Worm (Caenorhabditis elegans) whole organism, L4 larva: ENCODE results near the gene sru-44.

Experiments used
- F44E2.7 ChIP-seq: fragments of 200-800 bp; sonication (Bioruptor generic); IDR thresholded peaks from 2 replicates; pipeline ENCODE4 v2.1.2; 2022; ENCODE audit warnings: missing genetic modification characterization, missing compliant biosample characterization
- F49E8.2 ChIP-seq: sonication (generic microtip); optimal IDR thresholded peaks from 2 replicates; lab custom pipeline; 2016; ENCODE audit warnings: missing compliant biosample characterization, mild to moderate bottlenecking, missing genetic modification characterization, borderline replicate concordance
- R02D3.7 ChIP-seq: fragments of 150-350 bp; sonication (generic microtip); optimal IDR thresholded peaks from 3 replicates; lab custom pipeline; 2014; ENCODE audit warnings: missing biosample characterization, missing genetic modification characterization
- Y105C5A.15 ChIP-seq: fragments of 200-800 bp; sonication (Bioruptor generic); IDR thresholded peaks from 2 replicates; pipeline ENCODE4 v1.3.6; 2022; ENCODE audit warnings: missing genetic modification characterization, missing compliant biosample characterization
- Y75B8A.6 ChIP-seq: fragments of 200-800 bp; sonication (Bioruptor generic); IDR thresholded peaks from 2 replicates; pipeline ENCODE4 v1.3.6; 2022; ENCODE audit warnings: missing genetic modification reagents, missing genetic modification characterization, missing compliant biosample characterization
- ZK546.5 ChIP-seq, 2 experiments: sonication (generic microtip); optimal IDR thresholded peaks; 2 replicates each; lab custom pipeline; 2017; ENCODE audit warnings: missing biosample characterization in 2 of 2, missing genetic modification characterization in 2 of 2
- aha-1 ChIP-seq: fragments of 150-350 bp; peaks from one replicate; lab custom pipeline; 2014; ENCODE audit warnings: missing biosample characterization, missing genetic modification characterization
- attf-4 ChIP-seq: sonication (generic microtip); optimal IDR thresholded peaks from 3 replicates; lab custom pipeline; 2017; ENCODE audit warnings: missing biosample characterization, missing genetic modification characterization
- ceh-44 ChIP-seq: fragments of 200-800 bp; sonication (Bioruptor generic); IDR thresholded peaks from 2 replicates; pipeline ENCODE4 v1.3.6; 2022; ENCODE audit warnings: missing genetic modification reagents, missing genetic modification characterization, missing compliant biosample characterization
- ceh-62 ChIP-seq: sonication (generic microtip); optimal IDR thresholded peaks from 2 replicates; lab custom pipeline; 2017; ENCODE audit warnings: missing biosample characterization, missing genetic modification characterization
- cey-2 ChIP-seq: sonication (generic microtip); optimal IDR thresholded peaks from 3 replicates; lab custom pipeline; 2017; ENCODE audit warnings: missing genetic modification characterization, mild to moderate bottlenecking, missing compliant biosample characterization, antibody characterized with exemption, borderline replicate concordance; ENCODE audit not compliant: insufficient read depth
- daf-12 ChIP-seq: fragments of 150-350 bp; optimal IDR thresholded peaks from 2 replicates; lab custom pipeline; 2014; ENCODE audit warnings: missing biosample characterization, missing genetic modification reagents, missing genetic modification characterization
- daf-16 ChIP-seq, 3 experiments: sonication (generic microtip); optimal IDR thresholded peaks; 2 replicates each; lab custom pipeline; 2016 to 2017; ENCODE audit warnings: missing genetic modification characterization in 3 of 3, missing genetic modification reagents in 3 of 3, mild to moderate bottlenecking in 2 of 3, missing compliant biosample characterization in 2 of 3, missing biosample characterization in 1 of 3, moderate library complexity in 1 of 3
- daf-19 ChIP-seq: fragments of 200-800 bp; sonication (Bioruptor generic); conservative IDR thresholded peaks from 2 replicates; pipeline ENCODE4 v1.3.6; 2022; ENCODE audit warnings: missing genetic modification characterization, missing compliant biosample characterization
- daf-8 ChIP-seq: fragments of 200-800 bp; sonication (Bioruptor generic); IDR thresholded peaks from 2 replicates; pipeline ENCODE4 v1.3.6; 2022; ENCODE audit warnings: missing genetic modification characterization, missing compliant biosample characterization
- dmd-6 ChIP-seq: fragments of 200-800 bp; sonication (Bioruptor generic); IDR thresholded peaks from 2 replicates; pipeline ENCODE4 v1.3.6; 2022; ENCODE audit warnings: missing genetic modification reagents, missing genetic modification characterization, missing compliant biosample characterization
- fos-1 ChIP-seq: fragments of 150-350 bp; optimal IDR thresholded peaks from 2 replicates; lab custom pipeline; 2014; ENCODE audit warnings: missing biosample characterization, missing genetic modification characterization
- hlh-30 ChIP-seq: sonication (generic microtip); optimal IDR thresholded peaks from 2 replicates; lab custom pipeline; 2017; ENCODE audit warnings: antibody characterized with exemption, mild to moderate bottlenecking, missing genetic modification characterization, missing compliant biosample characterization; ENCODE audit not compliant: insufficient read depth
- hmg-1.1 ChIP-seq: fragments of 200-800 bp; sonication (Bioruptor generic); IDR thresholded peaks from 2 replicates; pipeline ENCODE4 v1.3.6; 2022; ENCODE audit warnings: missing genetic modification reagents, missing genetic modification characterization, missing compliant biosample characterization
- lin-39 ChIP-seq: fragments of 150-350 bp; optimal IDR thresholded peaks from 2 replicates; lab custom pipeline; 2014; ENCODE audit warnings: missing biosample characterization, missing genetic modification reagents, missing genetic modification characterization
- lsy-2 ChIP-seq, 2 experiments: fragments of 150-350 bp in 1 of 2; sonication (generic microtip) in 1 of 2; optimal IDR thresholded peaks; 2 replicates each; lab custom pipeline; 2014 to 2017; ENCODE audit warnings: missing biosample characterization in 2 of 2, missing genetic modification characterization in 2 of 2
- madf-5 ChIP-seq, 2 experiments: fragments of 200-800 bp; sonication (Bioruptor generic); IDR thresholded peaks; 2 replicates each; pipeline ENCODE4 v1.3.6; 2022; ENCODE audit warnings: missing compliant biosample characterization in 2 of 2, missing genetic modification characterization in 2 of 2
- mdl-1 ChIP-seq, 2 experiments: fragments of 150-350 bp in 1 of 2; sonication (generic microtip) in 1 of 2; optimal IDR thresholded peaks; 2 replicates each; lab custom pipeline; 2014 to 2017; ENCODE audit warnings: missing biosample characterization in 2 of 2, missing genetic modification characterization in 2 of 2
- mxl-3 ChIP-seq: fragments of 200-800 bp; sonication (Bioruptor generic); optimal IDR thresholded peaks from 2 replicates; lab custom pipeline; 2018; ENCODE audit warnings: mild to moderate bottlenecking, missing genetic modification characterization, missing compliant biosample characterization
- nhr-42 ChIP-seq: fragments of 200-800 bp; sonication (Bioruptor generic); IDR thresholded peaks from 2 replicates; pipeline ENCODE4 v1.3.6; 2022; ENCODE audit warnings: missing genetic modification characterization, missing compliant biosample characterization
- pqm-1 ChIP-seq: sonication (generic microtip); optimal IDR thresholded peaks from 2 replicates; lab custom pipeline; 2017; ENCODE audit warnings: missing biosample characterization, missing genetic modification characterization
- rbr-2 ChIP-seq: sonication (generic microtip); optimal IDR thresholded peaks from 2 replicates; lab custom pipeline; 2016; ENCODE audit warnings: missing genotype, missing genetic modification characterization, missing compliant biosample characterization
- skn-1 ChIP-seq: fragments of 150-350 bp; optimal IDR thresholded peaks from 2 replicates; lab custom pipeline; 2014; ENCODE audit warnings: missing biosample characterization, missing genetic modification characterization
- tra-1 ChIP-seq: fragments of 200-800 bp; sonication (Bioruptor generic); IDR thresholded peaks from 2 replicates; pipeline ENCODE4 v1.3.6; 2022; ENCODE audit warnings: missing genetic modification reagents, missing genetic modification characterization, missing compliant biosample characterization
- unc-62 ChIP-seq, 3 experiments: fragments of 150-350 bp in 1 of 3; sonication (generic microtip); optimal IDR thresholded peaks in 2 of 3; peaks in 1 of 3; 1 replicate in 1 of 3; 2 replicates in 2 of 3; lab custom pipeline; 2014 to 2017; ENCODE audit warnings: missing biosample characterization in 3 of 3, missing genetic modification characterization in 3 of 3, missing genetic modification reagents in 3 of 3, missing genotype in 1 of 3
- zip-11 ChIP-seq: fragments of 200-800 bp; sonication (Bioruptor generic); IDR thresholded peaks from 2 replicates; pipeline ENCODE4 v1.3.6; 2022; ENCODE audit warnings: missing genetic modification characterization, missing compliant biosample characterization
- zip-2 ChIP-seq: fragments of 150-350 bp; optimal IDR thresholded peaks from 2 replicates; lab custom pipeline; 2014; ENCODE audit warnings: missing biosample characterization, missing genetic modification characterization

Gene sru-44

ce11 chrV:16446191-16446590, 21.5 kb downstream of the sru-44 start:
- TF ChIP-seq hmg-1.1 (GFP tag; lab: Robert Waterston, UW) (no peak), Y105C5A.15 (GFP tag; lab: Robert Waterston, UW) (no peak), attf-4 (tag; lab: Kevin White, UChicago) (no peak), zip-2 (tag; lab: Kevin White, UChicago) (no peak), ZK546.5 (tag; optimal IDR thresholded peaks at IDR 0.05; lab: Kevin White, UChicago) (no peak), dmd-6 (GFP tag; lab: Robert Waterston, UW) (no peak), ceh-62 (tag; lab: Kevin White, UChicago) (no peak), nhr-42 (no peak), zip-11 (GFP tag; lab: Robert Waterston, UW) (no peak), Y75B8A.6 (GFP tag; lab: Robert Waterston, UW) (no peak), rbr-2 (no peak), tra-1 (GFP tag; lab: Robert Waterston, UW) (no peak)

ce11 chrV:16445676-16446075, 22.1 kb downstream of the sru-44 start, which contains the start of gene T08G3.6:
Gene T08G3.6, plus strand, starts transcription at chrV:16445976.
- TF ChIP-seq daf-16 (GFP tag; optimal IDR thresholded peaks at IDR 0.05; lab: Kevin White, UChicago) (no peak), daf-16 (tag; optimal IDR thresholded peaks at IDR 0.05; lab: Kevin White, UChicago) (no peak), mdl-1 (tag; optimal IDR thresholded peaks at IDR 0.05; lab: Kevin White, UChicago) (no peak), lsy-2 (tag; optimal IDR thresholded peaks at IDR 0.05; lab: Kevin White, UChicago) (no peak), daf-19 (no peak), skn-1 (tag; lab: Kevin White, UChicago) (no peak), pqm-1 (tag; lab: Kevin White, UChicago) (no peak), fos-1 (tag; lab: Kevin White, UChicago) (no peak), lin-39 (no peak)

- TF ChIP-seq unc-62 (GFP tag; optimal IDR thresholded peaks at IDR 0.05 in 1 of 2; lab: Kevin White, UChicago) (peak in 1 of 2 experiments; percentile 60), unc-62 (tag; optimal IDR thresholded peaks at IDR 0.05; lab: Kevin White, UChicago) (no peak), hlh-30 (tag; lab: Kevin White, UChicago) (no peak), daf-12 (tag; lab: Kevin White, UChicago) (no peak)
These were observed 24.1 kb downstream of the sru-44 start, which contains the start of gene srh-141 for ce11 chrV:16443626-16444025. Gene srh-141, plus strand, starts transcription at chrV:16443926.

- TF ChIP-seq F49E8.2 (tag; lab: Kevin White, UChicago) (no peak), unc-62 (GFP tag; optimal IDR thresholded peaks at IDR 0.05 in 1 of 2; lab: Kevin White, UChicago) (peak in 1 of 2 experiments; percentile 72), unc-62 (tag; optimal IDR thresholded peaks at IDR 0.05; lab: Kevin White, UChicago) (no peak)
These were observed 30.2 kb downstream of the sru-44 start, which contains the start of gene F26D2.15 for ce11 chrV:16437546-16437945. Gene F26D2.15, plus strand, starts transcription at chrV:16437846.

ce11 chrV:16435510-16435909, 32.2 kb downstream of the sru-44 start, which contains the start of the genes F26D2.13 and F26D2.14:
Gene F26D2.13, minus strand, starts transcription at chrV:16435610.
Gene F26D2.14, plus strand, starts transcription at chrV:16435855.
- TF ChIP-seq aha-1 (tag; lab: Kevin White, UChicago) (peak; percentile 82), madf-5 (GFP tag; IDR thresholded peaks at IDR 0.05; lab: Robert Waterston, UW) (no peak)
- TF ChIP-seq, all 104 proteins: peak for 1

- no peak for TF ChIP-seq R02D3.7 (tag; lab: Kevin White, UChicago)
- TF ChIP-seq F44E2.7 = no peak
- no peak for TF ChIP-seq daf-8 (GFP tag; lab: Robert Waterston, UW)
- TF ChIP-seq ceh-44 (GFP tag; lab: Robert Waterston, UW) = no peak
- no peak for TF ChIP-seq cey-2 (tag; lab: Kevin White, UChicago)
- TF ChIP-seq mxl-3 (GFP tag; lab: Kevin White, UChicago) = no peak
These were observed 34.3 kb downstream of the sru-44 start, which contains the start of gene clec-234 for ce11 chrV:16433471-16433870. Gene clec-234, minus strand, starts transcription at chrV:16433571.
